Worm (Caenorhabditis elegans): ENCODE results near the gene phf-14.

DNA sequence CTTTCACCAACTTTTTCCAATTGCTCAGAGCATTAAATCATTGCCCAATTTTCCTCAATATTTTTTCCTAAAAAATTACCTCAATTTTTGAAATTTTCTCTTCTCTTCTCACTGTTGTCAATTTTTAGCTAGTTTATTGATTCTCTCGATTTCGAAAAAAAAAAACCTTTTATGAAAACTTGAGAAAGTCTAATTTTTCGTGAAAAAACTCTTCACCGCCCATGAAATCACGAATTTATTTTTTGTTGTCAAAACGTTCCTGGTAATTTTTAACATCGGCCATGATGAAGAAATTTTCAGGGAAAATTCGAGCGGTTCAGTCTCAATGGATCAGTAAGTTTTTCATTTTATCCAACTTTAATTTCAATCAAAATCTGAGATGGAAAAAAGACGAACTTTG is 28.3 kb downstream of the phf-14 start, which contains the start of gene fbxa-157:
- TF ChIP-seq nhr-11 (tag; optimal IDR thresholded peaks at IDR 0.05) (no peak), T26A8.4 (GFP tag; IDR thresholded peaks at IDR 0.05) (no peak), nhr-76 (tag; optimal IDR thresholded peaks at IDR 0.05) (no peak), nhr-111 (GFP tag; optimal IDR thresholded peaks at IDR 0.05) (no peak), hlh-30 (tag; optimal IDR thresholded peaks at IDR 0.05; ENCODE audit: insufficient read depth) (no peak), lsy-2 (tag; optimal IDR thresholded peaks at IDR 0.05) (no peak), daf-12 (tag; optimal IDR thresholded peaks at IDR 0.05) (no peak), attf-4 (tag; optimal IDR thresholded peaks at IDR 0.05) (no peak), unc-62 (GFP tag; optimal IDR thresholded peaks at IDR 0.05 in 1 of 2) (no peak), unc-62 (tag; optimal IDR thresholded peaks at IDR 0.05) (no peak), lin-15B (tag; optimal IDR thresholded peaks at IDR 0.05) (no peak), nhr-6 (tag; optimal IDR thresholded peaks at IDR 0.05) (no peak), mep-1 (tag; optimal IDR thresholded peaks at IDR 0.05) (no peak), ztf-11 (tag; optimal IDR thresholded peaks at IDR 0.05) (no peak)

Measured in whole organism, L4 larva.